Fruit fly (Drosophila melanogaster): ENCODE measurements around the gene Dys.

The Dys gene

DNA sequence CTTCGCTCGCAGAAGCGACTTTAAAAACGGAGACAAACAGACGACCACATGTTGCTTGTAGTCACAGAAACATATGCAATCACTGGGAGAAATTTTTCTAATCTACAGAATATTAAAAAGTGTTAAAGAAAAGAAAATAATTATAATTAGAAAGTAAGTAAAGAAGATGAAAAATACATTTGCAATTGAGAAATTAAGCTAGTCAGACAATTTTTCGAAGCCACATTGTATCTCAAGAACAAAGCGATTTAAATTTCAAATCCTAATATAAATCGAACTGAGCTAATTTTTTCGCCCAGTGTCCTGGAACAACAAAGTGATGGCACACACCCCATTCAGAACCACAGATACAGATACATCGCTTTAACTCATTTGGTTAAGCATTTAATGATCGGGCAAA, 4.4 kb downstream of the Dys start (continued):
- TF ChIP-seq gce (GFP tag; IDR thresholded peaks at IDR 0.05) (no peak), NfI (GFP tag; optimal IDR thresholded peaks at IDR 0.05) (peak; percentile 23), ac (GFP tag; optimal IDR thresholded peaks at IDR 0.05) (no peak), twi (tag; optimal IDR thresholded peaks at IDR 0.05) (peak; percentile 92), BEAF-32 (GFP tag; optimal IDR thresholded peaks at IDR 0.05) (no peak), sens-2 (GFP tag; IDR thresholded peaks at IDR 0.05) (no peak), ham (GFP tag; IDR thresholded peaks at IDR 0.05) (no peak), knrl (GFP tag; IDR thresholded peaks at IDR 0.05; ENCODE audit: partially characterized antibody) (no peak), CG4854 (GFP tag; optimal IDR thresholded peaks at IDR 0.05) (no peak), zfh1 (GFP tag; IDR thresholded peaks at IDR 0.05) (peak; percentile 78), CkIIα-i1 (GFP tag; IDR thresholded peaks at IDR 0.05) (no peak), CG12219 (GFP tag; optimal IDR thresholded peaks at IDR 0.05) (peak; percentile 32), pho (GFP tag; optimal IDR thresholded peaks at IDR 0.05) (no peak), peb (GFP tag; IDR thresholded peaks at IDR 0.05) (no peak), sim (GFP tag; IDR thresholded peaks at IDR 0.05) (peak; percentile 48; the same call in 1 of the 2 replicates), CG11504 (tag; optimal IDR thresholded peaks at IDR 0.05) (peak; percentile 83), exex (tag; optimal IDR thresholded peaks at IDR 0.05) (no peak), CG14860 (GFP tag; IDR thresholded peaks at IDR 0.05; ENCODE audit: partially characterized antibody) (no peak), run (tag; optimal IDR thresholded peaks at IDR 0.05) (peak; percentile 7), CG4404 (GFP tag; IDR thresholded peaks at IDR 0.05) (peak; percentile 66), schlank (tag; optimal IDR thresholded peaks at IDR 0.05) (no peak), al (GFP tag; IDR thresholded peaks at IDR 0.05) (no peak), dm (GFP tag; optimal IDR thresholded peaks at IDR 0.05) (no peak), Antp (GFP tag; optimal IDR thresholded peaks at IDR 0.05) (peak; percentile 15), Dref (GFP tag; IDR thresholded peaks at IDR 0.05) (no peak), pb (GFP tag; optimal IDR thresholded peaks at IDR 0.05) (no peak), CG18764 (GFP tag; optimal IDR thresholded peaks at IDR 0.05) (peak; percentile 50), Ptx1 (GFP tag; IDR thresholded peaks at IDR 0.05) (peak; percentile 66), CG7372 (GFP tag; IDR thresholded peaks at IDR 0.05) (no peak), D19A (tag; optimal IDR thresholded peaks at IDR 0.05) (peak; percentile 75), Camta (GFP tag; optimal IDR thresholded peaks at IDR 0.05) (no peak), CTCF (GFP tag; optimal IDR thresholded peaks at IDR 0.05) (peak; percentile 8), CG10431 (GFP tag; optimal IDR thresholded peaks at IDR 0.05) (peak; percentile 38), mirr (GFP tag; optimal IDR thresholded peaks at IDR 0.05) (no peak), CG30431 (GFP tag; optimal IDR thresholded peaks at IDR 0.05) (peak; percentile 43), MBD-R2 (GFP tag; IDR thresholded peaks at IDR 0.05) (no peak), CG1529 (GFP tag; optimal IDR thresholded peaks at IDR 0.05) (peak; percentile 55), nmo (GFP tag; optimal IDR thresholded peaks at IDR 0.05) (peak; percentile 86), Rfx (GFP tag; IDR thresholded peaks at IDR 0.05) (0 out of 2 replicates have a peak, but pooled peaks have one; percentile 13), Spps (tag; optimal IDR thresholded peaks at IDR 0.05) (peak; percentile 85), CG9817 (tag; optimal IDR thresholded peaks at IDR 0.05) (no peak), crc (GFP tag; optimal IDR thresholded peaks at IDR 0.05) (no peak), CG10366 (GFP tag; IDR thresholded peaks at IDR 0.05) (0 out of 2 replicates have a peak, but pooled peaks have one; percentile 30), NC2α (GFP tag; optimal IDR thresholded peaks at IDR 0.05) (no peak), dpn (GFP tag; optimal IDR thresholded peaks at IDR 0.05) (peak; percentile 28 to 62), pan (optimal IDR thresholded peaks at IDR 0.05) (no peak), pan (GFP tag; optimal IDR thresholded peaks at IDR 0.05 in 1 of 2, IDR thresholded peaks at IDR 0.05 in 1 of 2) (peak in 1 of 2 experiments; percentile 51), nerfin-2 (GFP tag; IDR thresholded peaks at IDR 0.05; ENCODE audit: partially characterized antibody) (no peak), vnd (GFP tag; IDR thresholded peaks at IDR 0.05; ENCODE audit: partially characterized antibody) (no peak), Oaz (GFP tag; IDR thresholded peaks at IDR 0.05) (no peak), insv (GFP tag; optimal IDR thresholded peaks at IDR 0.05) (no peak), CG13894 (tag; optimal IDR thresholded peaks at IDR 0.05) (no peak), CG32767 (GFP tag; IDR thresholded peaks at IDR 0.05) (no peak)
